Fruit fly (Drosophila melanogaster) whole organism, pupa: ENCODE results near the gene L2HGDH.

Experiments used
- CG10348 ChIP-seq: fragments of 200-800 bp; sonication (Bioruptor generic); IDR thresholded peaks from 2 replicates; pipeline ENCODE4 v1.3.6; 2022; ENCODE audit warnings: missing biosample characterization, missing genetic modification characterization
- CG12605 ChIP-seq: fragments of 200-800 bp; sonication (Bioruptor generic); IDR thresholded peaks from 2 replicates; pipeline ENCODE4 v1.3.6; 2022; ENCODE audit warnings: missing biosample characterization, missing genetic modification characterization
- CG13204 ChIP-seq: fragments of 200-800 bp; sonication (Bioruptor generic); optimal IDR thresholded peaks from 2 replicates; lab custom pipeline; 2018; ENCODE audit warnings: missing biosample characterization, mild to moderate bottlenecking, missing genetic modification characterization, moderate library complexity
- CG14655 ChIP-seq: fragments of 200-800 bp; sonication (Bioruptor generic); optimal IDR thresholded peaks from 3 replicates; lab custom pipeline; 2017; ENCODE audit warnings: mild to moderate bottlenecking, missing biosample characterization, missing genetic modification reagents, missing genetic modification characterization
- CG15710 ChIP-seq: fragments of 200-800 bp; sonication (Bioruptor generic); optimal IDR thresholded peaks from 2 replicates; lab custom pipeline; 2018; ENCODE audit warnings: missing biosample characterization, mild to moderate bottlenecking, missing genetic modification characterization, moderate library complexity
- CG17806 ChIP-seq: fragments of 200-800 bp; sonication (Bioruptor generic); optimal IDR thresholded peaks from 2 replicates; lab custom pipeline; 2018; ENCODE audit warnings: missing biosample characterization, mild to moderate bottlenecking, missing genetic modification characterization, moderate library complexity
- CG32121 ChIP-seq: fragments of 200-800 bp; sonication (Bioruptor generic); IDR thresholded peaks from 2 replicates; pipeline ENCODE4 v1.3.6; 2022; ENCODE audit warnings: missing biosample characterization, missing genetic modification characterization
- CG34367 ChIP-seq: fragments of 200-800 bp; sonication (Bioruptor generic); optimal IDR thresholded peaks from 2 replicates; lab custom pipeline; 2018; ENCODE audit warnings: missing biosample characterization, mild to moderate bottlenecking, missing genetic modification characterization
- CG4496 ChIP-seq: fragments of 200-800 bp; sonication (Bioruptor generic); IDR thresholded peaks from 3 replicates; pipeline ENCODE4 v1.3.6; 2022; ENCODE audit warnings: missing biosample characterization, missing genetic modification characterization
- CG8159 ChIP-seq: fragments of 200-800 bp; sonication (Bioruptor generic); optimal IDR thresholded peaks from 3 replicates; lab custom pipeline; 2018; ENCODE audit warnings: missing biosample characterization, mild to moderate bottlenecking, missing genetic modification characterization, moderate library complexity
- CG8301 ChIP-seq: fragments of 200-800 bp; sonication (Bioruptor generic); optimal IDR thresholded peaks from 2 replicates; lab custom pipeline; 2018; ENCODE audit warnings: missing biosample characterization, mild to moderate bottlenecking, missing genetic modification characterization
- CG9948 ChIP-seq: fragments of 200-800 bp; sonication (Bioruptor generic); optimal IDR thresholded peaks from 2 replicates; lab custom pipeline; 2018; ENCODE audit warnings: missing biosample characterization, mild to moderate bottlenecking, missing genetic modification characterization, moderate library complexity
- D1 ChIP-seq: fragments of 200-800 bp; sonication (Bioruptor generic); optimal IDR thresholded peaks from 2 replicates; lab custom pipeline; 2018; ENCODE audit warnings: missing biosample characterization, mild to moderate bottlenecking, missing genetic modification characterization, moderate library complexity
- EcR ChIP-seq: fragments of 200-800 bp; sonication (Bioruptor generic); optimal IDR thresholded peaks from 3 replicates; lab custom pipeline; 2019; ENCODE audit warnings: missing biosample characterization, missing genetic modification characterization, mild to moderate bottlenecking, moderate library complexity, missing genetic modification reagents
- Ets98B ChIP-seq: fragments of 200-800 bp; sonication (Bioruptor generic); IDR thresholded peaks from 2 replicates; pipeline ENCODE4 v1.3.6; 2022; ENCODE audit warnings: missing biosample characterization, missing genetic modification characterization
- Pif1A ChIP-seq: fragments of 200-800 bp; sonication (Bioruptor generic); optimal IDR thresholded peaks from 3 replicates; lab custom pipeline; 2016; ENCODE audit warnings: missing biosample characterization, missing genetic modification characterization
- Pif1B ChIP-seq: fragments of 200-800 bp; sonication (Bioruptor generic); optimal IDR thresholded peaks from 3 replicates; lab custom pipeline; 2016; ENCODE audit warnings: missing biosample characterization, missing genetic modification characterization
- Snoo ChIP-seq: fragments of 200-800 bp; sonication (Bioruptor generic); optimal IDR thresholded peaks from 3 replicates; lab custom pipeline; 2017; ENCODE audit warnings: missing biosample characterization, mild to moderate bottlenecking, missing genetic modification characterization, inconsistent platforms
- fd96Ca ChIP-seq: fragments of 200-800 bp; sonication (Bioruptor generic); IDR thresholded peaks from 3 replicates; pipeline ENCODE4 v1.3.6; 2022; ENCODE audit warnings: missing biosample characterization, missing genetic modification characterization
- gl ChIP-seq: fragments of 200-800 bp; sonication (Bioruptor generic); optimal IDR thresholded peaks from 2 replicates; lab custom pipeline; 2018; ENCODE audit warnings: missing biosample characterization, mild to moderate bottlenecking, missing genetic modification characterization
- rn ChIP-seq: fragments of 200-800 bp; sonication (Bioruptor generic); IDR thresholded peaks from 2 replicates; pipeline ENCODE4 v1.3.6; 2022; ENCODE audit warnings: missing biosample characterization, missing genetic modification characterization

The L2HGDH gene

dm6 chr2L:19011895-19012645 is 37.8 kb upstream of the L2HGDH start:
- peak; percentile 32; the same call in 1 of the 2 replicates for TF ChIP-seq CG10348 (GFP tag; lab: Robert Waterston, UW)
- TF ChIP-seq CG8159, result peak; percentile 80
- TF ChIP-seq Pif1B (GFP tag; lab: Kevin White, UChicago), result peak; percentile 42
- no peak for TF ChIP-seq EcR (GFP tag; lab: Kevin White, UChicago)
- TF ChIP-seq fd96Ca (GFP tag; lab: Robert Waterston, UW), result peak; percentile 81
- TF ChIP-seq CG14655 (GFP tag; lab: Kevin White, UChicago), result peak; percentile 69
- TF ChIP-seq CG12605 (GFP tag; lab: Robert Waterston, UW), result peak; percentile 54; the same call in 1 of the 2 replicates
- TF ChIP-seq CG13204 (GFP tag; lab: Kevin White, UChicago), result peak; percentile 61
- TF ChIP-seq CG8301 (tag; lab: Kevin White, UChicago), result peak; percentile 61
- 0 out of 2 replicates have a peak, but pooled peaks have one; percentile 34 for TF ChIP-seq rn (GFP tag; lab: Robert Waterston, UW)
- TF ChIP-seq CG34367, result peak; percentile 75
- peak; percentile 46 for TF ChIP-seq gl
- peak; percentile 76 for TF ChIP-seq CG15710 (tag; lab: Kevin White, UChicago)
- peak; percentile 62; the same call in 1 of the 2 replicates for TF ChIP-seq Ets98B (GFP tag; lab: Robert Waterston, UW)
- TF ChIP-seq CG17806, result peak; percentile 74
- peak; percentile 76 for TF ChIP-seq CG32121 (GFP tag; lab: Robert Waterston, UW)
- peak; percentile 67; the same call in 2 of the 3 replicates for TF ChIP-seq CG4496 (GFP tag; lab: Robert Waterston, UW)
- peak; percentile 48 for TF ChIP-seq Snoo
- TF ChIP-seq CG9948, result peak; percentile 66
- peak; percentile 76 for TF ChIP-seq Pif1A (GFP tag; lab: Kevin White, UChicago)
- no peak for TF ChIP-seq D1 (tag; lab: Kevin White, UChicago)

DNA sequence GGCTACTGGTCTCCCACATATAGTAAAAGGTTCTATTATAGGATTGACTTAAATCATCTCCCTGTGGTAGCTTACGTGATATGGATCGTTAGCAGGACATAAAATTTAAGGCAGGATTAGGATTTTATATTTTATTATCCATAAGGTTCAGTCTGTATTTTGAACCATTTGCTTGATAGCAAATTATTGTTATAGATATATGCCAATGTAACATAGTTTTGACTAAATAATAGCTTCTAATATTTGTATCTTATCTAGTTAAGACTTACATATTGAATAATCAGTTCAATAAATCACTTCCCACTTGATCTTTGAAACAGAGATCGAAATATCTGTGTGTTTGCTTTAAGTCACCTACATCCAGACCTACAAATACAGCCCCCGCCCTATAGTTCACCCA is 36.3 kb upstream of the L2HGDH start, which contains the start of gene robl37BC:
robl37BC (plus strand) TSS at position 301 of the 400 bp plus-strand sequence.
- TF ChIP-seq CG17806 (no peak), CG9948 (no peak), D1 (tag; lab: Kevin White, UChicago) (no peak), Snoo (no peak), CG15710 (tag; lab: Kevin White, UChicago) (no peak), CG13204 (GFP tag; lab: Kevin White, UChicago) (no peak), Pif1A (GFP tag; lab: Kevin White, UChicago) (no peak), CG34367 (no peak), EcR (GFP tag; lab: Kevin White, UChicago) (no peak), Ets98B (GFP tag; lab: Robert Waterston, UW) (no peak), fd96Ca (GFP tag; lab: Robert Waterston, UW) (no peak), rn (GFP tag; lab: Robert Waterston, UW) (no peak), CG32121 (GFP tag; lab: Robert Waterston, UW) (no peak), CG4496 (GFP tag; lab: Robert Waterston, UW) (no peak), CG8159 (no peak), Pif1B (GFP tag; lab: Kevin White, UChicago) (no peak), CG8301 (tag; lab: Kevin White, UChicago) (no peak), CG12605 (GFP tag; lab: Robert Waterston, UW) (no peak), gl (no peak)

dm6 chr2L:19010037-19010436 is 35.8 kb upstream of the L2HGDH start:
- TF ChIP-seq gl, result no peak
- TF ChIP-seq D1 (tag; lab: Kevin White, UChicago), result no peak
- TF ChIP-seq CG8301 (tag; lab: Kevin White, UChicago), result no peak
- TF ChIP-seq rn (GFP tag; lab: Robert Waterston, UW), result no peak
- TF ChIP-seq CG9948, result no peak
- no peak for TF ChIP-seq CG17806
- TF ChIP-seq Snoo, result no peak
- TF ChIP-seq Pif1B (GFP tag; lab: Kevin White, UChicago), result no peak
- no peak for TF ChIP-seq CG14655 (GFP tag; lab: Kevin White, UChicago)
- TF ChIP-seq CG4496 (GFP tag; lab: Robert Waterston, UW), result no peak
- no peak for TF ChIP-seq CG34367
- no peak for TF ChIP-seq CG10348 (GFP tag; lab: Robert Waterston, UW)
- no peak for TF ChIP-seq fd96Ca (GFP tag; lab: Robert Waterston, UW)
- no peak for TF ChIP-seq CG13204 (GFP tag; lab: Kevin White, UChicago)
- TF ChIP-seq EcR (GFP tag; lab: Kevin White, UChicago), result no peak
- no peak for TF ChIP-seq CG15710 (tag; lab: Kevin White, UChicago)
- TF ChIP-seq CG32121 (GFP tag; lab: Robert Waterston, UW), result no peak
- TF ChIP-seq CG8159, result no peak

- peak; percentile 71 for TF ChIP-seq Pif1A (GFP tag; lab: Kevin White, UChicago)
- peak; percentile 60; the same call in 1 of the 2 replicates for TF ChIP-seq CG32121 (GFP tag; lab: Robert Waterston, UW)
- TF ChIP-seq D1 (tag; lab: Kevin White, UChicago), result no peak
- TF ChIP-seq EcR (GFP tag; lab: Kevin White, UChicago), result peak; percentile 31
- peak; percentile 56 for TF ChIP-seq CG8301 (tag; lab: Kevin White, UChicago)
- TF ChIP-seq CG34367, result peak; percentile 79
- TF ChIP-seq fd96Ca (GFP tag; lab: Robert Waterston, UW), result no peak; the same call in 2 of the 3 replicates
- peak; percentile 78 for TF ChIP-seq Ets98B (GFP tag; lab: Robert Waterston, UW)
- peak; percentile 31 for TF ChIP-seq CG9948
- TF ChIP-seq CG13204 (GFP tag; lab: Kevin White, UChicago), result peak; percentile 79
- TF ChIP-seq CG15710 (tag; lab: Kevin White, UChicago), result peak; percentile 60
- peak; percentile 63 for TF ChIP-seq Pif1B (GFP tag; lab: Kevin White, UChicago)
- peak; percentile 44 for TF ChIP-seq CG17806
- TF ChIP-seq CG10348 (GFP tag; lab: Robert Waterston, UW), result no peak
- TF ChIP-seq rn (GFP tag; lab: Robert Waterston, UW), result peak; percentile 40; the same call in 1 of the 2 replicates
- peak; percentile 83 for TF ChIP-seq CG4496 (GFP tag; lab: Robert Waterston, UW)
- TF ChIP-seq Snoo, result peak; percentile 90
- peak; percentile 91 for TF ChIP-seq CG12605 (GFP tag; lab: Robert Waterston, UW)
- peak; percentile 51 for TF ChIP-seq CG14655 (GFP tag; lab: Kevin White, UChicago)
- TF ChIP-seq CG8159, result peak; percentile 66
- peak; percentile 76 for TF ChIP-seq gl
Observed at dm6 chr2L:19009130-19009529, 34.9 kb upstream of the L2HGDH start, which contains the start of gene RpL30. Gene RpL30, minus strand, starts transcription at chr2L:19009306.
